Fruit fly (Drosophila melanogaster) whole organism, embryonic: ENCODE data around the gene Nelf-E.
A peak's percentile ranks its signal among the peaks of the same experiment; 100 is the strongest.

Experiments used
- Asciz ChIP-seq: fragments of 200-800 bp; sonication (Bioruptor generic); optimal IDR thresholded peaks from 2 replicates; lab custom pipeline; 2017; ENCODE audit warnings: missing biosample characterization, mild to moderate bottlenecking, missing genetic modification characterization, missing genetic modification reagents
- BEAF-32 ChIP-seq: fragments of 200-800 bp; sonication (Bioruptor generic); optimal IDR thresholded peaks from 3 replicates; lab custom pipeline; 2017; ENCODE audit warnings: missing biosample characterization, missing genetic modification characterization, mild to moderate bottlenecking, moderate library complexity, missing genetic modification reagents
- CG10267 ChIP-seq: fragments of 200-800 bp; sonication (Bioruptor generic); optimal IDR thresholded peaks from 2 replicates; lab custom pipeline; 2018; ENCODE audit warnings: missing biosample characterization, mild to moderate bottlenecking, missing genetic modification characterization, moderate library complexity
- CG10274 ChIP-seq: fragments of 200-800 bp; sonication (Bioruptor generic); optimal IDR thresholded peaks from 3 replicates; lab custom pipeline; 2017; ENCODE audit warnings: missing biosample characterization, mild to moderate bottlenecking, missing genetic modification characterization
- CG10462 ChIP-seq: fragments of 200-800 bp; sonication (Bioruptor generic); optimal IDR thresholded peaks from 2 replicates; lab custom pipeline; 2016; ENCODE audit warnings: missing biosample characterization, missing genetic modification characterization
- CG11093 ChIP-seq: fragments of 200-800 bp; sonication (Bioruptor generic); IDR thresholded peaks from 3 replicates; pipeline ENCODE4 v1.3.6; 2022; ENCODE audit warnings: missing biosample characterization, missing genetic modification characterization
- CG12391 ChIP-seq: fragments of 200-800 bp; sonication (Bioruptor generic); optimal IDR thresholded peaks from 3 replicates; lab custom pipeline; 2018; ENCODE audit warnings: missing biosample characterization, mild to moderate bottlenecking, missing genetic modification characterization, moderate library complexity
- CG12769 ChIP-seq: fragments of 200-800 bp; sonication (Bioruptor generic); optimal IDR thresholded peaks from 2 replicates; lab custom pipeline; 2019; ENCODE audit warnings: missing biosample characterization, mild to moderate bottlenecking, missing genetic modification characterization, moderate library complexity
- CG12942 ChIP-seq: fragments of 200-800 bp; sonication (Bioruptor generic); optimal IDR thresholded peaks from 3 replicates; lab custom pipeline; 2016; ENCODE audit warnings: missing biosample characterization, missing genetic modification characterization
- CG13424 ChIP-seq: fragments of 200-800 bp; sonication (Bioruptor generic); optimal IDR thresholded peaks from 2 replicates; lab custom pipeline; 2019; ENCODE audit warnings: missing biosample characterization, mild to moderate bottlenecking, missing genetic modification characterization, moderate library complexity
- CG15601 ChIP-seq: fragments of 200-800 bp; sonication (Bioruptor generic); optimal IDR thresholded peaks from 3 replicates; lab custom pipeline; 2019; ENCODE audit warnings: missing biosample characterization, mild to moderate bottlenecking, missing genetic modification characterization, moderate library complexity
- CG1792 ChIP-seq: fragments of 200-800 bp; sonication (Bioruptor generic); optimal IDR thresholded peaks from 2 replicates; lab custom pipeline; 2016; ENCODE audit warnings: missing biosample characterization, missing genetic modification characterization
- CG32767 ChIP-seq: fragments of 200-800 bp; sonication (Bioruptor generic); IDR thresholded peaks from 2 replicates; pipeline ENCODE4 v1.3.6; 2022; ENCODE audit warnings: missing biosample characterization, missing genetic modification characterization
- CG34422 ChIP-seq: fragments of 200-800 bp; sonication (Bioruptor generic); IDR thresholded peaks from 3 replicates; pipeline ENCODE4 v1.3.6; 2022; ENCODE audit warnings: missing biosample characterization, missing genetic modification characterization
- CG4328 ChIP-seq: fragments of 200-800 bp; sonication (Bioruptor generic); optimal IDR thresholded peaks from 3 replicates; lab custom pipeline; 2017; ENCODE audit warnings: missing biosample characterization, missing genetic modification reagents, missing genetic modification characterization
- CG5953 ChIP-seq: fragments of 200-800 bp; sonication (Bioruptor generic); IDR thresholded peaks from 2 replicates; pipeline ENCODE4 v1.3.6; 2022; ENCODE audit warnings: missing biosample characterization, missing genetic modification characterization
- CG6791 ChIP-seq: fragments of 200-800 bp; sonication (Bioruptor generic); IDR thresholded peaks from 3 replicates; pipeline ENCODE4 v1.3.6; 2022; ENCODE audit warnings: missing biosample characterization, missing genetic modification characterization; ENCODE audit not compliant: partially characterized antibody
- CG8359 ChIP-seq: fragments of 200-800 bp; sonication (Bioruptor generic); optimal IDR thresholded peaks from 2 replicates; lab custom pipeline; 2017; ENCODE audit warnings: missing biosample characterization, mild to moderate bottlenecking, missing genetic modification characterization, borderline replicate concordance
- CG9727 ChIP-seq: fragments of 200-800 bp; sonication (Bioruptor generic); optimal IDR thresholded peaks from 3 replicates; lab custom pipeline; 2017; ENCODE audit warnings: missing biosample characterization, mild to moderate bottlenecking, missing genetic modification characterization
- CG9817 ChIP-seq: fragments of 200-800 bp; sonication (Bioruptor generic); optimal IDR thresholded peaks from 2 replicates; lab custom pipeline; 2018; ENCODE audit warnings: missing biosample characterization, mild to moderate bottlenecking, missing genetic modification characterization, moderate library complexity
- Deaf1 ChIP-seq: fragments of 200-800 bp; optimal IDR thresholded peaks from 3 replicates; lab custom pipeline; 2019; ENCODE audit warnings: missing biosample characterization, mild to moderate bottlenecking, missing genetic modification characterization, moderate library complexity
- Dfd ChIP-seq, 2 experiments: fragments of >200 bp; optimal IDR thresholded peaks; 2 replicates each; lab custom pipeline; 2017; ENCODE audit warnings: missing biosample characterization in 2 of 2, missing genetic modification characterization in 2 of 2
- ERR ChIP-seq: fragments of 200-800 bp; sonication (Bioruptor generic); optimal IDR thresholded peaks from 2 replicates; lab custom pipeline; 2016; ENCODE audit warnings: missing biosample characterization, missing genetic modification characterization
- Ets97D ChIP-seq: fragments of 200-800 bp; sonication (Bioruptor generic); optimal IDR thresholded peaks from 3 replicates; lab custom pipeline; 2016; ENCODE audit warnings: missing biosample characterization, missing genetic modification characterization
- HLH3B ChIP-seq: fragments of 200-800 bp; sonication (Bioruptor generic); IDR thresholded peaks from 2 replicates; pipeline ENCODE4 v1.3.6; 2022; ENCODE audit warnings: missing biosample characterization, missing genetic modification characterization
- Mad ChIP-seq: fragments of 200-800 bp; sonication (Bioruptor generic); optimal IDR thresholded peaks from 2 replicates; lab custom pipeline; 2016; ENCODE audit warnings: missing biosample characterization, missing genetic modification characterization
- Sin3A ChIP-seq: fragments of >200 bp; optimal IDR thresholded peaks from 2 replicates; lab custom pipeline; 2018
- Vsx1 ChIP-seq: fragments of 200-800 bp; sonication (Bioruptor generic); optimal IDR thresholded peaks from 2 replicates; lab custom pipeline; 2017; ENCODE audit warnings: missing biosample characterization, mild to moderate bottlenecking, missing genetic modification characterization, missing genetic modification reagents
- Xbp1 ChIP-seq: fragments of 200-800 bp; sonication (Bioruptor generic); optimal IDR thresholded peaks from 3 replicates; lab custom pipeline; 2016; ENCODE audit warnings: missing biosample characterization, mild to moderate bottlenecking, missing genetic modification characterization
- bab2 ChIP-seq: fragments of 200-800 bp; sonication (Bioruptor generic); optimal IDR thresholded peaks from 2 replicates; lab custom pipeline; 2016; ENCODE audit warnings: missing biosample characterization, missing genetic modification characterization
- bowl ChIP-seq: fragments of 200-800 bp; sonication (Bioruptor generic); IDR thresholded peaks from 2 replicates; pipeline ENCODE4 v1.3.6; 2022; ENCODE audit warnings: missing biosample characterization, missing genetic modification characterization
- cato ChIP-seq: fragments of 200-800 bp; sonication (Bioruptor generic); optimal IDR thresholded peaks from 2 replicates; lab custom pipeline; 2016; ENCODE audit warnings: missing biosample characterization, missing genetic modification characterization, borderline replicate concordance
- chm ChIP-seq: fragments of 200-800 bp; sonication (Bioruptor generic); IDR thresholded peaks from 2 replicates; pipeline ENCODE4 v1.3.6; 2022; ENCODE audit warnings: missing biosample characterization, missing genetic modification characterization
- dati ChIP-seq: fragments of 200-800 bp; sonication (Bioruptor generic); IDR thresholded peaks from 2 replicates; pipeline ENCODE4 v1.3.6; 2022; ENCODE audit warnings: missing biosample characterization, missing genetic modification characterization
- dimm ChIP-seq: fragments of 200-800 bp; sonication (Bioruptor generic); IDR thresholded peaks from 2 replicates; pipeline ENCODE4 v1.3.6; 2022; ENCODE audit warnings: missing biosample characterization, missing genetic modification characterization
- gce ChIP-seq: fragments of 200-800 bp; sonication (Bioruptor generic); IDR thresholded peaks from 3 replicates; pipeline ENCODE4 v1.3.6; 2022; ENCODE audit warnings: missing biosample characterization, missing genetic modification characterization
- hth ChIP-seq: fragments of >200 bp; optimal IDR thresholded peaks from 2 replicates; lab custom pipeline; 2017; ENCODE audit warnings: inconsistent platforms
- ken ChIP-seq: fragments of 200-800 bp; sonication (Bioruptor generic); IDR thresholded peaks from 3 replicates; pipeline ENCODE4 v1.3.6; 2022; ENCODE audit warnings: missing biosample characterization, missing genetic modification characterization
- kni ChIP-seq: fragments of 200-800 bp; sonication (Bioruptor generic); optimal IDR thresholded peaks from 3 replicates; lab custom pipeline; 2017; ENCODE audit warnings: mild to moderate bottlenecking, missing biosample characterization, missing genetic modification reagents, missing genetic modification characterization
- pita ChIP-seq: fragments of 200-800 bp; sonication (Bioruptor generic); optimal IDR thresholded peaks from 2 replicates; lab custom pipeline; 2017; ENCODE audit warnings: missing biosample characterization, mild to moderate bottlenecking, missing genetic modification characterization
- pnt ChIP-seq: fragments of 200-800 bp; sonication (Bioruptor generic); optimal IDR thresholded peaks from 3 replicates; lab custom pipeline; 2016; ENCODE audit warnings: missing biosample characterization, missing genetic modification characterization
- sens ChIP-seq: fragments of 200-800 bp; sonication (Bioruptor generic); peaks from one replicate; lab custom pipeline; 2016; ENCODE audit warnings: missing biosample characterization, missing genetic modification characterization
- slp2 ChIP-seq: fragments of 200-800 bp; sonication (Bioruptor generic); optimal IDR thresholded peaks from 2 replicates; lab custom pipeline; 2016; ENCODE audit warnings: missing biosample characterization, missing genetic modification characterization
- tgo ChIP-seq: fragments of 200-800 bp; sonication (Bioruptor generic); IDR thresholded peaks from 3 replicates; pipeline ENCODE4 v1.3.6; 2022; ENCODE audit warnings: missing biosample characterization, missing genetic modification characterization
- tna ChIP-seq: fragments of 200-800 bp; sonication (Bioruptor generic); IDR thresholded peaks from 2 replicates; pipeline ENCODE4 v1.3.6; 2022; ENCODE audit warnings: missing biosample characterization, missing genetic modification characterization; ENCODE audit not compliant: partially characterized antibody
- twi ChIP-seq: fragments of 200-800 bp; optimal IDR thresholded peaks from 2 replicates; lab custom pipeline; 2019; ENCODE audit warnings: missing biosample characterization, mild to moderate bottlenecking, missing genetic modification characterization, moderate library complexity
- unc-4 ChIP-seq: fragments of 200-800 bp; sonication (Bioruptor generic); IDR thresholded peaks from 2 replicates; pipeline ENCODE4 v1.3.6; 2022; ENCODE audit warnings: missing biosample characterization, missing genetic modification characterization; ENCODE audit not compliant: partially characterized antibody
- vvl ChIP-seq: fragments of 200-800 bp; sonication (Bioruptor generic); IDR thresholded peaks from 2 replicates; pipeline ENCODE4 v1.3.6; 2022; ENCODE audit warnings: missing biosample characterization, missing genetic modification characterization
- zen ChIP-seq: fragments of 200-800 bp; sonication (Bioruptor generic); optimal IDR thresholded peaks from 3 replicates; lab custom pipeline; 2018; ENCODE audit warnings: missing biosample characterization, mild to moderate bottlenecking, missing genetic modification characterization, moderate library complexity
- zfh2 ChIP-seq: fragments of 200-800 bp; sonication (Bioruptor generic); optimal IDR thresholded peaks from 2 replicates; lab custom pipeline; 2016; ENCODE audit warnings: missing biosample characterization, missing genetic modification characterization

Nelf-E gene

DNA sequence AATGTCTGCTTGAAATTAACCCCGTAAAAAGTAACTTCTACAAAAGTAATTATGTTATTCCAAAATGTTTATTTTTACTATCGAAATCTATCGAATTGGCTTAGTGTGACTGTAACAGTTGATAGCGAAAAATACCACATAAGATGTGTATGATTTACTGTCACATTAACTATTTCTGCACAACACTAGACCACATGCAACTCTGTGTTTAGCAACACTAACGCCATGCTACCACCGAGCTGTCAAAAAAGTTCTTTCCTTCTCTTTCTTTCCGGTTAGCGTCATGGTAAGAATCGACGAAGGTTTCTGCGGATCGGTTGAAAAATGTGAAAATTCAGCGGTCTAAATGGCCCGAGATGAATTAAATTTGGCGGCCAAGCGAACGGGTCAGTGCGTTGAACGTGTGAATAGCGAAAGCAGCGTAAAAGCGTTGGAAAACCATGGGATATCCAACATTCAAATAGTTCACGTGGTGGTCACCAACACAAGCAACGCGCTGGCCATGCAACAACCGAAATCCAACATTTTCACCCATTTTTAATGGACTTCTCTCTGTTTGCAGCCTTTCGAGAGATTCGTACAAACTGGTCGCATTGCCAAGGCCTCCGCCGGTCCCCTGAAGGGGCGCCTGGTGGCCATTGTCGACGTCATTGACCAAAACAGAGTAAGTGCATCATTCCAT lies at the start of gene Nelf-E, which contains the start of gene RpL14 (continued):
- TF ChIP-seq CG9817 (peak; percentile 94), CG10267 (tag; lab: Kevin White, UChicago) (peak; percentile 100), gce (peak; percentile 94), Sin3A (peak; percentile 55), ERR (GFP tag; lab: Kevin White, UChicago) (peak; percentile 92), ken (GFP tag; lab: Robert Waterston, UW) (peak; percentile 95), bowl (GFP tag; lab: Robert Waterston, UW) (peak; percentile 87), CG34422 (GFP tag; lab: Robert Waterston, UW) (peak; percentile 93), CG12391 (tag; lab: Kevin White, UChicago) (peak; percentile 95), CG9727 (GFP tag; lab: Kevin White, UChicago) (peak; percentile 97), HLH3B (GFP tag; lab: Robert Waterston, UW) (peak; percentile 92), CG6791 (GFP tag; lab: Robert Waterston, UW) (no peak), tna (GFP tag; lab: Robert Waterston, UW) (no peak), pnt (peak; percentile 73), CG1792 (peak; percentile 96), Dfd (GFP tag; optimal IDR thresholded peaks at IDR 0.05; lab: Kevin White, UChicago) (no peak), twi (peak; percentile 86), Xbp1 (GFP tag; lab: Kevin White, UChicago) (peak; percentile 93), hth (no peak), dimm (GFP tag; lab: Robert Waterston, UW) (peak; percentile 85), unc-4 (GFP tag; lab: Robert Waterston, UW) (peak; percentile 62), zfh2 (GFP tag; lab: Kevin White, UChicago) (peak; percentile 94), BEAF-32 (peak; percentile 67), sens (peak; percentile 99), CG11093 (GFP tag; lab: Robert Waterston, UW) (peak; percentile 33; the same call in 1 of the 3 replicates), Mad (GFP tag; lab: Kevin White, UChicago) (peak; percentile 96), Vsx1 (GFP tag; lab: Kevin White, UChicago) (peak; percentile 96), Deaf1 (tag; lab: Kevin White, UChicago) (no peak), bab2 (peak; percentile 95), zen (tag; lab: Kevin White, UChicago) (peak; percentile 94), CG13424 (tag; lab: Kevin White, UChicago) (peak; percentile 83), Asciz (peak; percentile 95), CG8359 (GFP tag; lab: Kevin White, UChicago) (peak; percentile 87), CG15601 (tag; lab: Kevin White, UChicago) (peak; percentile 93), vvl (GFP tag; lab: Robert Waterston, UW) (peak; percentile 96), CG10274 (GFP tag; lab: Kevin White, UChicago) (peak; percentile 88), CG32767 (peak; percentile 73; the same call in 1 of the 2 replicates), CG12769 (peak; percentile 96), cato (GFP tag; lab: Kevin White, UChicago) (peak; percentile 85), Ets97D (GFP tag; lab: Kevin White, UChicago) (peak; percentile 100), chm (GFP tag; lab: Robert Waterston, UW) (peak; percentile 96), slp2 (GFP tag; lab: Kevin White, UChicago) (peak; percentile 94), CG10462 (GFP tag; lab: Kevin White, UChicago) (peak; percentile 77), CG4328 (GFP tag; lab: Kevin White, UChicago) (peak; percentile 96), tgo (GFP tag; lab: Robert Waterston, UW) (peak; percentile 90), kni (GFP tag; lab: Kevin White, UChicago) (peak; percentile 91), CG12942 (GFP tag; lab: Kevin White, UChicago) (peak; percentile 79), pita (GFP tag; lab: Kevin White, UChicago) (no peak), dati (peak; percentile 89), CG5953 (peak; percentile 88)
